Fruit fly (Drosophila melanogaster) whole organism, embryonic: ENCODE measurements around the gene Dpm3.

Experiments used
- ATbp ChIP-seq: fragments of 200-800 bp; sonication (Bioruptor generic); optimal IDR thresholded peaks from 2 replicates; lab custom pipeline; 2017; ENCODE audit warnings: missing biosample characterization, mild to moderate bottlenecking, missing genetic modification characterization, missing genetic modification reagents
- CG10321 ChIP-seq: fragments of 200-800 bp; sonication (Bioruptor generic); IDR thresholded peaks from 2 replicates; pipeline ENCODE4 v1.3.6; 2022; ENCODE audit warnings: missing biosample characterization, missing genetic modification characterization
- CG11504 ChIP-seq: fragments of 200-800 bp; sonication (Bioruptor generic); optimal IDR thresholded peaks from 3 replicates; lab custom pipeline; 2019; ENCODE audit warnings: missing biosample characterization, mild to moderate bottlenecking, missing genetic modification characterization, moderate library complexity
- CG1233 ChIP-seq: fragments of 200-800 bp; sonication (Bioruptor generic); optimal IDR thresholded peaks from 4 replicates; lab custom pipeline; 2018; ENCODE audit warnings: missing biosample characterization, mild to moderate bottlenecking, missing genetic modification characterization
- CG16863 ChIP-seq: fragments of 200-800 bp; sonication (Bioruptor generic); optimal IDR thresholded peaks from 3 replicates; lab custom pipeline; 2016; ENCODE audit warnings: missing biosample characterization, missing genetic modification characterization
- CG17361 ChIP-seq: fragments of 200-800 bp; sonication (Bioruptor generic); IDR thresholded peaks from 3 replicates; pipeline ENCODE4 v1.3.6; 2022; ENCODE audit warnings: missing biosample characterization, missing genetic modification characterization
- CG1792 ChIP-seq: fragments of 200-800 bp; sonication (Bioruptor generic); optimal IDR thresholded peaks from 2 replicates; lab custom pipeline; 2016; ENCODE audit warnings: missing biosample characterization, missing genetic modification characterization
- CG2116 ChIP-seq: fragments of 200-800 bp; sonication (Bioruptor generic); optimal IDR thresholded peaks from 3 replicates; lab custom pipeline; 2018; ENCODE audit warnings: missing biosample characterization, mild to moderate bottlenecking, missing genetic modification characterization
- CG2199 ChIP-seq: fragments of 200-800 bp; sonication (Bioruptor generic); IDR thresholded peaks from 3 replicates; pipeline ENCODE4 v1.3.6; 2022; ENCODE audit warnings: missing biosample characterization, missing genetic modification characterization
- CG30020 ChIP-seq: fragments of 200-800 bp; optimal IDR thresholded peaks from 2 replicates; lab custom pipeline; 2019; ENCODE audit warnings: missing biosample characterization, mild to moderate bottlenecking, missing genetic modification characterization, moderate library complexity
- CG31388 ChIP-seq: fragments of 200-800 bp; sonication (Bioruptor generic); optimal IDR thresholded peaks from 2 replicates; lab custom pipeline; 2016; ENCODE audit warnings: missing biosample characterization, missing genetic modification characterization
- CG32532 ChIP-seq: fragments of 200-800 bp; sonication (Bioruptor generic); IDR thresholded peaks from 2 replicates; pipeline ENCODE4 v1.3.6; 2022; ENCODE audit warnings: missing biosample characterization, missing genetic modification characterization
- CG3838 ChIP-seq: fragments of 200-800 bp; sonication (Bioruptor generic); optimal IDR thresholded peaks from 3 replicates; lab custom pipeline; 2016; ENCODE audit warnings: missing biosample characterization, missing genetic modification characterization
- CG4404 ChIP-seq: fragments of 200-800 bp; sonication (Bioruptor generic); IDR thresholded peaks from 2 replicates; pipeline ENCODE4 v1.3.6; 2022; ENCODE audit warnings: missing biosample characterization, missing genetic modification characterization
- CG4854 ChIP-seq: fragments of 200-800 bp; sonication (Bioruptor generic); optimal IDR thresholded peaks from 2 replicates; lab custom pipeline; 2016; ENCODE audit warnings: missing biosample characterization, missing genetic modification characterization, inconsistent platforms
- CG5180 ChIP-seq: fragments of 200-800 bp; sonication (Bioruptor generic); optimal IDR thresholded peaks from 3 replicates; lab custom pipeline; 2017; ENCODE audit warnings: missing biosample characterization, missing genetic modification characterization, mild to moderate bottlenecking, moderate library complexity, missing genetic modification reagents
- CG5953 ChIP-seq: fragments of 200-800 bp; sonication (Bioruptor generic); IDR thresholded peaks from 2 replicates; pipeline ENCODE4 v1.3.6; 2022; ENCODE audit warnings: missing biosample characterization, missing genetic modification characterization
- CG6254 ChIP-seq: fragments of 200-800 bp; sonication (Bioruptor generic); optimal IDR thresholded peaks from 3 replicates; lab custom pipeline; 2017; ENCODE audit warnings: mild to moderate bottlenecking, missing biosample characterization, missing genetic modification reagents, missing genetic modification characterization
- CG6683 ChIP-seq: fragments of 200-800 bp; sonication (Bioruptor generic); optimal IDR thresholded peaks from 2 replicates; lab custom pipeline; 2017; ENCODE audit warnings: missing biosample characterization, mild to moderate bottlenecking, missing genetic modification characterization, missing genetic modification reagents
- CG6791 ChIP-seq: fragments of 200-800 bp; sonication (Bioruptor generic); IDR thresholded peaks from 3 replicates; pipeline ENCODE4 v1.3.6; 2022; ENCODE audit warnings: missing biosample characterization, missing genetic modification characterization; ENCODE audit not compliant: partially characterized antibody
- CG7357 ChIP-seq: fragments of 200-800 bp; sonication (Bioruptor generic); IDR thresholded peaks from 3 replicates; pipeline ENCODE4 v1.3.6; 2022; ENCODE audit warnings: missing biosample characterization, missing genetic modification characterization
- CG9797 ChIP-seq: fragments of 200-800 bp; sonication (Bioruptor generic); optimal IDR thresholded peaks from 3 replicates; lab custom pipeline; 2018; ENCODE audit warnings: missing biosample characterization, mild to moderate bottlenecking, missing genetic modification characterization
- CG9932 ChIP-seq: fragments of 200-800 bp; sonication (Bioruptor generic); IDR thresholded peaks from 2 replicates; pipeline ENCODE4 v1.3.6; 2022; ENCODE audit warnings: missing biosample characterization, missing genetic modification characterization
- CrebB ChIP-seq: fragments of 200-800 bp; sonication (Bioruptor generic); optimal IDR thresholded peaks from 3 replicates; lab custom pipeline; 2018; ENCODE audit warnings: missing biosample characterization, mild to moderate bottlenecking, missing genetic modification characterization
- Dad ChIP-seq: fragments of 200-800 bp; sonication (Bioruptor generic); optimal IDR thresholded peaks from 3 replicates; lab custom pipeline; 2016; ENCODE audit warnings: missing biosample characterization, missing genetic modification characterization
- Dip3 ChIP-seq: fragments of 200-800 bp; sonication (Bioruptor generic); optimal IDR thresholded peaks from 3 replicates; lab custom pipeline; 2016; ENCODE audit warnings: missing biosample characterization, missing genetic modification characterization
- Hr39 ChIP-seq: fragments of >200 bp; optimal IDR thresholded peaks from 2 replicates; lab custom pipeline; 2017
- Lim3 ChIP-seq: fragments of 200-800 bp; sonication (Bioruptor generic); IDR thresholded peaks from 2 replicates; pipeline ENCODE4 v1.3.6; 2022; ENCODE audit warnings: missing biosample characterization, missing genetic modification characterization
- Nf-YC ChIP-seq: fragments of 200-800 bp; optimal IDR thresholded peaks from 3 replicates; lab custom pipeline; 2019; ENCODE audit warnings: missing biosample characterization, mild to moderate bottlenecking, missing genetic modification characterization, moderate library complexity
- TFAM ChIP-seq: fragments of 200-800 bp; sonication (Bioruptor generic); optimal IDR thresholded peaks from 2 replicates; lab custom pipeline; 2017; ENCODE audit warnings: missing biosample characterization, missing genetic modification characterization, inconsistent platforms
- Taf1 ChIP-seq: fragments of 200-800 bp; sonication (Bioruptor generic); IDR thresholded peaks from 2 replicates; pipeline ENCODE4 v1.3.6; 2022; ENCODE audit warnings: missing biosample characterization, missing genetic modification characterization
- az2 ChIP-seq: fragments of 200-800 bp; sonication (Bioruptor generic); optimal IDR thresholded peaks from 3 replicates; lab custom pipeline; 2016; ENCODE audit warnings: missing biosample characterization, missing genetic modification characterization
- chn ChIP-seq: fragments of 200-800 bp; sonication (Bioruptor generic); optimal IDR thresholded peaks from 2 replicates; lab custom pipeline; 2016; ENCODE audit warnings: missing biosample characterization, missing genetic modification characterization
- ems ChIP-seq: fragments of 200-800 bp; sonication (Bioruptor generic); optimal IDR thresholded peaks from 3 replicates; lab custom pipeline; 2016; ENCODE audit warnings: missing biosample characterization, missing genetic modification characterization
- esg ChIP-seq: fragments of 200-800 bp; sonication (Bioruptor generic); conservative IDR thresholded peaks from 2 replicates; pipeline ENCODE4 v1.3.6; 2022; ENCODE audit warnings: missing biosample characterization, missing genetic modification characterization
- ftz-f1 ChIP-seq: fragments of 200-800 bp; sonication (Bioruptor generic); optimal IDR thresholded peaks from 2 replicates; lab custom pipeline; 2016; ENCODE audit warnings: missing biosample characterization, missing genetic modification characterization
- gce ChIP-seq: fragments of 200-800 bp; sonication (Bioruptor generic); IDR thresholded peaks from 3 replicates; pipeline ENCODE4 v1.3.6; 2022; ENCODE audit warnings: missing biosample characterization, missing genetic modification characterization
- gcm2 ChIP-seq: fragments of 200-800 bp; sonication (Bioruptor generic); optimal IDR thresholded peaks from 2 replicates; lab custom pipeline; 2016; ENCODE audit warnings: missing biosample characterization, missing genetic modification characterization
- gem ChIP-seq: fragments of 200-800 bp; sonication (Bioruptor generic); optimal IDR thresholded peaks from 2 replicates; lab custom pipeline; 2019; ENCODE audit warnings: missing biosample characterization, mild to moderate bottlenecking, missing genetic modification characterization, moderate library complexity
- insv ChIP-seq, 2 experiments: fragments of 200-800 bp; sonication (Bioruptor generic); optimal IDR thresholded peaks; 3 replicates each; lab custom pipeline; 2016 to 2018; ENCODE audit warnings: missing biosample characterization in 2 of 2, missing genetic modification characterization in 2 of 2
- jigr1 ChIP-seq: fragments of 200-800 bp; sonication (Bioruptor generic); IDR thresholded peaks from 3 replicates; pipeline ENCODE4 v1.3.6; 2022; ENCODE audit warnings: missing biosample characterization, missing genetic modification characterization
- jumu ChIP-seq: fragments of 200-800 bp; sonication (Bioruptor generic); optimal IDR thresholded peaks from 3 replicates; lab custom pipeline; 2016; ENCODE audit warnings: missing biosample characterization, missing genetic modification characterization
- kah ChIP-seq: fragments of 200-800 bp; sonication (Bioruptor generic); optimal IDR thresholded peaks from 2 replicates; lab custom pipeline; 2018; ENCODE audit warnings: missing biosample characterization, mild to moderate bottlenecking, missing genetic modification characterization
- mld ChIP-seq: fragments of 200-800 bp; sonication (Bioruptor generic); IDR thresholded peaks from 3 replicates; pipeline ENCODE4 v1.3.6; 2022; ENCODE audit warnings: missing biosample characterization, missing genetic modification characterization; ENCODE audit not compliant: partially characterized antibody
- onecut ChIP-seq: fragments of 200-800 bp; sonication (Bioruptor generic); IDR thresholded peaks from 2 replicates; pipeline ENCODE4 v1.3.6; 2022; ENCODE audit warnings: missing biosample characterization, missing genetic modification characterization
- repo ChIP-seq: fragments of 200-800 bp; sonication (Bioruptor generic); optimal IDR thresholded peaks from 2 replicates; lab custom pipeline; 2016; ENCODE audit warnings: missing biosample characterization, missing genetic modification characterization
- ssp ChIP-seq: fragments of 200-800 bp; sonication (Bioruptor generic); IDR thresholded peaks from 2 replicates; pipeline ENCODE4 v1.3.6; 2022; ENCODE audit warnings: missing biosample characterization, missing genetic modification characterization
- trem ChIP-seq: fragments of 200-800 bp; optimal IDR thresholded peaks from 3 replicates; lab custom pipeline; 2019; ENCODE audit warnings: missing biosample characterization, mild to moderate bottlenecking, missing genetic modification characterization, moderate library complexity
- trh ChIP-seq: fragments of 200-800 bp; sonication (Bioruptor generic); optimal IDR thresholded peaks from 2 replicates; lab custom pipeline; 2016; ENCODE audit warnings: missing biosample characterization, missing genetic modification characterization
- unpg ChIP-seq: fragments of 200-800 bp; sonication (Bioruptor generic); optimal IDR thresholded peaks from 3 replicates; lab custom pipeline; 2018; ENCODE audit warnings: missing biosample characterization, mild to moderate bottlenecking, missing genetic modification characterization, moderate library complexity
- usp ChIP-seq: fragments of >200 bp; optimal IDR thresholded peaks from 2 replicates; lab custom pipeline; 2017; ENCODE audit warnings: missing biosample characterization, missing genetic modification characterization
- yki ChIP-seq: fragments of >200 bp; optimal IDR thresholded peaks from 3 replicates; lab custom pipeline; 2018
- zfh2 ChIP-seq: fragments of 200-800 bp; sonication (Bioruptor generic); optimal IDR thresholded peaks from 2 replicates; lab custom pipeline; 2016; ENCODE audit warnings: missing biosample characterization, missing genetic modification characterization

Gene Dpm3

DNA sequence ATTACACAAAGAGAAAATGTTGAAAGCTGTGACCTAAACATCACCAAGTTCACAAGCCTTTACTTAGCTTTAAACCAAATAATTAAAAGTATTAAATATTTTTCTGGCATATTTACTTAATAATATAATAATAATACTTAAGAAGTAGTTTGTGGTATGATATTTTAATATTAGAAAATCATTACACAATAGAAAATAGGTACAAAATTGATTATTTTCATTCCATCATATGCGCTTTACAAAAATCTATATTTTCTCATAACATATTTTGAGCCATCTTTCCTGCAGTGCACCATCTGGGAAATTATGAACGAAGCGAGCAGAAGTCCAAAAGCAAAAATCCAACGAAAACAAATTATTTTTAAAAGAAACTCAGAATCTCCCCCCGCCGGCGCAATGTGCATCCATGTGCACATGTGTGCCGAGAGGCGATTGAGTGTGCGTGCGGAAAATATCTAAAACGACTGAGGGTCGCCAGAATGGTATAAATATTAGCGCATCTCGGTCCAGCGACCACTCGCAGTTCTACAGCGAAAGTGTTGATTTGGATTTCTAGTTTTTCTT lies 22.7 kb upstream of the Dpm3 start, which contains the start of gene Act87E (continued):
- TF ChIP-seq onecut (GFP tag; lab: Robert Waterston, UW) (no peak), CG17361 (peak; percentile 91), CG4404 (peak; percentile 59), trem (peak; percentile 64), Dip3 (GFP tag; lab: Kevin White, UChicago) (no peak), CG11504 (tag; lab: Kevin White, UChicago) (peak; percentile 85), CG1792 (no peak), Hr39 (no peak), Taf1 (GFP tag; lab: Robert Waterston, UW) (no peak), CG9932 (GFP tag; lab: Robert Waterston, UW) (peak; percentile 33; the same call in 1 of the 2 replicates), CG16863 (GFP tag; lab: Kevin White, UChicago) (no peak), CG9797 (GFP tag; lab: Kevin White, UChicago) (no peak), CG30020 (tag; lab: Kevin White, UChicago) (peak; percentile 46), ATbp (GFP tag; lab: Kevin White, UChicago) (peak; percentile 35), trh (no peak), esg (GFP tag; lab: Robert Waterston, UW) (peak; percentile 41; the same call in 1 of the 2 replicates), CG5953 (GFP tag; lab: Robert Waterston, UW) (no peak), zfh2 (no peak), CG31388 (GFP tag; lab: Kevin White, UChicago) (peak; percentile 6), repo (GFP tag; lab: Kevin White, UChicago) (no peak), chn (peak; percentile 0), CG3838 (GFP tag; lab: Kevin White, UChicago) (no peak), CG6791 (GFP tag; lab: Robert Waterston, UW) (no peak), gce (no peak), usp (GFP tag; lab: Kevin White, UChicago) (no peak), TFAM (no peak), unpg (GFP tag; lab: Kevin White, UChicago) (peak; percentile 59), jumu (GFP tag; lab: Kevin White, UChicago) (no peak), Lim3 (GFP tag; lab: Robert Waterston, UW) (no peak), Dad (no peak), ems (GFP tag; lab: Kevin White, UChicago) (no peak), az2 (peak; percentile 40), gem (peak; percentile 87), ftz-f1 (GFP tag; lab: Kevin White, UChicago) (no peak), CG4854 (no peak), CG6254 (GFP tag; lab: Kevin White, UChicago) (peak; percentile 65), CG7357 (GFP tag; lab: Robert Waterston, UW) (peak; percentile 62; the same call in 2 of the 3 replicates), CG2116 (GFP tag; lab: Kevin White, UChicago) (peak; percentile 7), Nf-YC (tag; lab: Kevin White, UChicago) (no peak), gcm2 (no peak), kah (peak; percentile 33), ssp (GFP tag; lab: Robert Waterston, UW) (0 out of 2 replicates have a peak, but pooled peaks have one; percentile 37), mld (GFP tag; lab: Robert Waterston, UW) (no peak), CG2199 (GFP tag; lab: Robert Waterston, UW) (no peak), jigr1 (no peak), CG10321 (GFP tag; lab: Robert Waterston, UW) (no peak), CG1233 (GFP tag; lab: Kevin White, UChicago) (peak; percentile 9), CrebB (tag; lab: Kevin White, UChicago) (no peak), insv (GFP tag; optimal IDR thresholded peaks at IDR 0.05; lab: Kevin White, UChicago) (no peak), CG5180 (GFP tag; lab: Kevin White, UChicago) (peak; percentile 43), CG6683 (no peak), CG32532 (GFP tag; lab: Robert Waterston, UW) (no peak), yki (lab: Kevin White, UChicago) (no peak)
